Fruit fly (Drosophila melanogaster) whole organism, pupa: ENCODE data around the gene smg.
A peak's percentile ranks its signal among the peaks of the same experiment; 100 is the strongest.

Source experiments
- CG12605 ChIP-seq: fragments of 200-800 bp; sonication (Bioruptor generic); IDR thresholded peaks from 2 replicates; pipeline ENCODE4 v1.3.6; 2022; ENCODE audit warnings: missing biosample characterization, missing genetic modification characterization
- CG13204 ChIP-seq: fragments of 200-800 bp; sonication (Bioruptor generic); optimal IDR thresholded peaks from 2 replicates; lab custom pipeline; 2018; ENCODE audit warnings: missing biosample characterization, mild to moderate bottlenecking, missing genetic modification characterization, moderate library complexity
- CG15710 ChIP-seq: fragments of 200-800 bp; sonication (Bioruptor generic); optimal IDR thresholded peaks from 2 replicates; lab custom pipeline; 2018; ENCODE audit warnings: missing biosample characterization, mild to moderate bottlenecking, missing genetic modification characterization, moderate library complexity
- CG32121 ChIP-seq: fragments of 200-800 bp; sonication (Bioruptor generic); IDR thresholded peaks from 2 replicates; pipeline ENCODE4 v1.3.6; 2022; ENCODE audit warnings: missing biosample characterization, missing genetic modification characterization
- CG34367 ChIP-seq: fragments of 200-800 bp; sonication (Bioruptor generic); optimal IDR thresholded peaks from 2 replicates; lab custom pipeline; 2018; ENCODE audit warnings: missing biosample characterization, mild to moderate bottlenecking, missing genetic modification characterization
- CG9948 ChIP-seq: fragments of 200-800 bp; sonication (Bioruptor generic); optimal IDR thresholded peaks from 2 replicates; lab custom pipeline; 2018; ENCODE audit warnings: missing biosample characterization, mild to moderate bottlenecking, missing genetic modification characterization, moderate library complexity
- D1 ChIP-seq: fragments of 200-800 bp; sonication (Bioruptor generic); optimal IDR thresholded peaks from 2 replicates; lab custom pipeline; 2018; ENCODE audit warnings: missing biosample characterization, mild to moderate bottlenecking, missing genetic modification characterization, moderate library complexity
- EcR ChIP-seq: fragments of 200-800 bp; sonication (Bioruptor generic); optimal IDR thresholded peaks from 3 replicates; lab custom pipeline; 2019; ENCODE audit warnings: missing biosample characterization, missing genetic modification characterization, mild to moderate bottlenecking, moderate library complexity, missing genetic modification reagents
- Snoo ChIP-seq: fragments of 200-800 bp; sonication (Bioruptor generic); optimal IDR thresholded peaks from 3 replicates; lab custom pipeline; 2017; ENCODE audit warnings: missing biosample characterization, mild to moderate bottlenecking, missing genetic modification characterization, inconsistent platforms
- fd96Ca ChIP-seq: fragments of 200-800 bp; sonication (Bioruptor generic); IDR thresholded peaks from 3 replicates; pipeline ENCODE4 v1.3.6; 2022; ENCODE audit warnings: missing biosample characterization, missing genetic modification characterization

DNA sequence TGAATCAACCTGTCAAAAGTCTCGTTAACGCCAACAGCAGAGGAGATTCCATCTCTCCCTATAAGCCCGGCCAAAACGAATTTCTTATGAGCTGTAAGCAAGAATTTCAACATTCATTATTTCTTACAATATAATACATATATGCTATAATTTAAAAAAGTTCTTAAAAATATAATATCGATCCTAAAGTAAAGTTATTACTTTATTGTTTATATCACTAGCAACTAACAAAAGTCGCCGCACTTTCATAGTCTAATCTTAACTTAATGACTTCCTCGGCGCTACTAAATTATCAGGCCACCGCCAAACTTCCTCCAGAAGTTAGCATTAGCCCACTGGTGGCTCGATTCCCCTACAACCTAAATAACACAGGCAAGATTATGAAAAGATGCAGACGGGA is 35.7 kb upstream of the smg start:
- TF ChIP-seq D1 (tag; lab: Kevin White, UChicago), result no peak
- peak; percentile 20 for TF ChIP-seq CG34367
- no peak for TF ChIP-seq CG32121 (GFP tag; lab: Robert Waterston, UW)
- peak; percentile 60 for TF ChIP-seq Snoo (tag; lab: Kevin White, UChicago)
- no peak for TF ChIP-seq CG13204
- no peak for TF ChIP-seq fd96Ca
- no peak for TF ChIP-seq CG12605 (GFP tag; lab: Robert Waterston, UW)
- no peak for TF ChIP-seq EcR (GFP tag; lab: Kevin White, UChicago)
- TF ChIP-seq CG9948, result peak; percentile 54
- TF ChIP-seq CG15710 (tag; lab: Kevin White, UChicago), result peak; percentile 52
